Worm (Caenorhabditis elegans) whole organism, midembryonic: ENCODE results near the gene nep-17.

Experiments used
- cog-1 ChIP-seq: sonication (generic microtip); optimal IDR thresholded peaks from 2 replicates; lab custom pipeline; 2016; ENCODE audit warnings: missing genetic modification characterization, missing compliant biosample characterization
- flt-1 ChIP-seq: fragments of 200-800 bp; sonication (Bioruptor generic); IDR thresholded peaks from 2 replicates; pipeline ENCODE4 v1.3.6; 2022; ENCODE audit warnings: missing genetic modification characterization, missing compliant biosample characterization
- klf-2 ChIP-seq: fragments of 200-800 bp; sonication (Bioruptor generic); conservative IDR thresholded peaks from 2 replicates; pipeline ENCODE4 v1.3.6; 2022; ENCODE audit warnings: missing genetic modification reagents, missing genetic modification characterization, missing compliant biosample characterization
- ref-1 ChIP-seq: fragments of 200-800 bp; sonication (Bioruptor generic); conservative IDR thresholded peaks from 2 replicates; pipeline ENCODE4 v1.3.6; 2022; ENCODE audit warnings: missing genetic modification reagents, missing genetic modification characterization, missing compliant biosample characterization
- tab-1 ChIP-seq: fragments of 200-800 bp; sonication (Bioruptor generic); IDR thresholded peaks from 2 replicates; pipeline ENCODE4 v1.3.6; 2022; ENCODE audit warnings: missing genetic modification characterization, missing compliant biosample characterization
- ztf-23 ChIP-seq: fragments of 200-800 bp; sonication (Bioruptor generic); IDR thresholded peaks from 2 replicates; pipeline ENCODE4 v1.3.6; 2022; ENCODE audit warnings: missing genetic modification reagents, missing genetic modification characterization, missing compliant biosample characterization
- ztf-29 ChIP-seq: fragments of 200-800 bp; sonication (Bioruptor generic); IDR thresholded peaks from 2 replicates; pipeline ENCODE4 v1.3.6; 2022; ENCODE audit warnings: missing genetic modification reagents, missing genetic modification characterization, missing compliant biosample characterization

DNA sequence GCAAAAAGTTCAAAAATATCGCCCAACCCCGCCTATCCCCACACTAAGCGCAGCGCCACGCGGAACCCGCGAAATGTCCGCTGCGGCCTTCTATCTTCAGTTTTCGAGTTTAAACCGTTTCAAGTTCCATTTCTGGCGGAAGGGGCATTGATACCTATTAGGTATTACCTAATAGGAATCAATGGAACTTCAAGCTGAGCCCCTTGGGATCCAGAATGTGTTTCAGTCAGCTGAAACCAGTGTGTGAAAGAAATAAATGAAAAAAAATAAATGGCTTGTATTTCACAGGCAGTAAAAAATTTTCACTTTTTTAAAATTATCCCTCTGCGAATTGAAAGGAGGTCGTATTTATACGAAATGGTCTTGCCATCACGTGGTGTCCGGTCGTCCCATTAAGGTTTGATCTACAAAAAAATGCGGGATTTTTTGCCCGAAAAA lies 13.6 kb downstream of the nep-17 start:
- TF ChIP-seq tab-1, result no peak
- TF ChIP-seq ztf-29, result no peak
- no peak for TF ChIP-seq klf-2
- no peak for TF ChIP-seq cog-1 (tag; lab: Kevin White, UChicago)
- TF ChIP-seq flt-1 (GFP tag; lab: Robert Waterston, UW), result no peak
- TF ChIP-seq ref-1 (GFP tag; lab: Robert Waterston, UW), result no peak
- no peak for TF ChIP-seq ztf-23 (GFP tag; lab: Robert Waterston, UW)
